Fruit fly (Drosophila melanogaster) whole organism, embryonic: Measurements from ENCODE around the gene Vha55.

ENCODE experiments used
- Antp ChIP-seq: fragments of 200-800 bp; sonication (Bioruptor generic); optimal IDR thresholded peaks from 3 replicates; lab custom pipeline; 2016; ENCODE audit warnings: missing biosample characterization, missing genetic modification characterization
- Asciz ChIP-seq: fragments of 200-800 bp; sonication (Bioruptor generic); optimal IDR thresholded peaks from 2 replicates; lab custom pipeline; 2017; ENCODE audit warnings: missing biosample characterization, mild to moderate bottlenecking, missing genetic modification characterization, missing genetic modification reagents
- Awh ChIP-seq: fragments of 200-800 bp; sonication (Bioruptor generic); IDR thresholded peaks from 2 replicates; pipeline ENCODE4, ENCODE4 v1.3.6; 2022; ENCODE audit warnings: missing biosample characterization, missing genetic modification characterization
- BtbVII ChIP-seq: fragments of 200-800 bp; sonication (Bioruptor generic); optimal IDR thresholded peaks from 3 replicates; lab custom pipeline; 2017; ENCODE audit warnings: missing biosample characterization, mild to moderate bottlenecking, missing genetic modification characterization
- CG10959 ChIP-seq: fragments of 200-800 bp; sonication (Bioruptor generic); IDR thresholded peaks from 2 replicates; pipeline ENCODE4 v1.3.6; 2022; ENCODE audit warnings: missing biosample characterization, missing genetic modification characterization
- CG11093 ChIP-seq: fragments of 200-800 bp; sonication (Bioruptor generic); IDR thresholded peaks from 3 replicates; pipeline ENCODE4 v1.3.6; 2022; ENCODE audit warnings: missing biosample characterization, missing genetic modification characterization
- CG13775 ChIP-seq: fragments of 200-800 bp; sonication (Bioruptor generic); optimal IDR thresholded peaks from 3 replicates; lab custom pipeline; 2017; ENCODE audit warnings: missing biosample characterization, mild to moderate bottlenecking, missing genetic modification characterization
- CG1529 ChIP-seq: fragments of 200-800 bp; sonication (Bioruptor generic); optimal IDR thresholded peaks from 3 replicates; lab custom pipeline; 2018; ENCODE audit warnings: missing biosample characterization, missing genetic modification characterization
- CG15514 ChIP-seq: fragments of 200-800 bp; sonication (Bioruptor generic); optimal IDR thresholded peaks from 3 replicates; lab custom pipeline; 2017; ENCODE audit warnings: missing biosample characterization, missing genetic modification characterization, mild to moderate bottlenecking, moderate library complexity, missing genetic modification reagents
- CG15601 ChIP-seq: fragments of 200-800 bp; sonication (Bioruptor generic); optimal IDR thresholded peaks from 3 replicates; lab custom pipeline; 2019; ENCODE audit warnings: missing biosample characterization, mild to moderate bottlenecking, missing genetic modification characterization, moderate library complexity
- CG17568 ChIP-seq: fragments of 200-800 bp; sonication (Bioruptor generic); optimal IDR thresholded peaks from 2 replicates; lab custom pipeline; 2018; ENCODE audit warnings: missing biosample characterization, mild to moderate bottlenecking, missing genetic modification characterization, moderate library complexity
- CG18262 ChIP-seq: fragments of 200-800 bp; optimal IDR thresholded peaks from 3 replicates; lab custom pipeline; 2019; ENCODE audit warnings: missing biosample characterization, mild to moderate bottlenecking, missing genetic modification characterization, moderate library complexity
- CG18764 ChIP-seq: fragments of 200-800 bp; sonication (Bioruptor generic); optimal IDR thresholded peaks from 3 replicates; lab custom pipeline; 2016; ENCODE audit warnings: missing biosample characterization, missing genetic modification characterization
- CG30020 ChIP-seq: fragments of 200-800 bp; optimal IDR thresholded peaks from 2 replicates; lab custom pipeline; 2019; ENCODE audit warnings: missing biosample characterization, mild to moderate bottlenecking, missing genetic modification characterization, moderate library complexity
- CG31224 ChIP-seq: fragments of 200-800 bp; sonication (Bioruptor generic); IDR thresholded peaks from 2 replicates; pipeline ENCODE4 v1.3.6; 2022; ENCODE audit warnings: missing biosample characterization, missing genetic modification characterization
- CG3838 ChIP-seq: fragments of 200-800 bp; sonication (Bioruptor generic); optimal IDR thresholded peaks from 3 replicates; lab custom pipeline; 2016; ENCODE audit warnings: missing biosample characterization, missing genetic modification characterization
- CG4360 ChIP-seq: fragments of 200-800 bp; sonication (Bioruptor generic); IDR thresholded peaks from 2 replicates; pipeline ENCODE4 v1.3.6; 2022; ENCODE audit warnings: missing biosample characterization, missing genetic modification characterization
- CG6683 ChIP-seq: fragments of 200-800 bp; sonication (Bioruptor generic); optimal IDR thresholded peaks from 2 replicates; lab custom pipeline; 2017; ENCODE audit warnings: missing biosample characterization, mild to moderate bottlenecking, missing genetic modification characterization, missing genetic modification reagents
- CG6765 ChIP-seq: fragments of 200-800 bp; sonication (Bioruptor generic); optimal IDR thresholded peaks from 3 replicates; lab custom pipeline; 2017; ENCODE audit warnings: missing biosample characterization, mild to moderate bottlenecking, missing genetic modification characterization
- CG6813 ChIP-seq: fragments of 200-800 bp; sonication (Bioruptor generic); optimal IDR thresholded peaks from 2 replicates; lab custom pipeline; 2017; ENCODE audit warnings: missing biosample characterization, missing genetic modification characterization, mild to moderate bottlenecking, moderate library complexity, missing genetic modification reagents
- CG7839 ChIP-seq: fragments of 200-800 bp; sonication (Bioruptor generic); optimal IDR thresholded peaks from 3 replicates; lab custom pipeline; 2018; ENCODE audit warnings: missing biosample characterization, mild to moderate bottlenecking, missing genetic modification characterization, moderate library complexity
- CG9797 ChIP-seq: fragments of 200-800 bp; sonication (Bioruptor generic); optimal IDR thresholded peaks from 3 replicates; lab custom pipeline; 2018; ENCODE audit warnings: missing biosample characterization, mild to moderate bottlenecking, missing genetic modification characterization
- CG9932 ChIP-seq: fragments of 200-800 bp; sonication (Bioruptor generic); IDR thresholded peaks from 2 replicates; pipeline ENCODE4 v1.3.6; 2022; ENCODE audit warnings: missing biosample characterization, missing genetic modification characterization
- E2f2 ChIP-seq: fragments of 200-800 bp; sonication (Bioruptor generic); IDR thresholded peaks from 2 replicates; pipeline ENCODE4 v1.3.6; 2022; ENCODE audit warnings: missing biosample characterization, missing genetic modification characterization
- Hey ChIP-seq: fragments of 200-800 bp; sonication (Bioruptor generic); optimal IDR thresholded peaks from 3 replicates; lab custom pipeline; 2018; ENCODE audit warnings: missing biosample characterization, mild to moderate bottlenecking, missing genetic modification characterization
- Lim3 ChIP-seq: fragments of 200-800 bp; sonication (Bioruptor generic); IDR thresholded peaks from 2 replicates; pipeline ENCODE4 v1.3.6; 2022; ENCODE audit warnings: missing biosample characterization, missing genetic modification characterization
- MBD-R2 ChIP-seq: fragments of 200-800 bp; sonication (Bioruptor generic); IDR thresholded peaks from 2 replicates; pipeline ENCODE4 v1.3.6; 2022; ENCODE audit warnings: missing biosample characterization, missing genetic modification characterization
- Neu2 ChIP-seq: fragments of 200-800 bp; sonication (Bioruptor generic); optimal IDR thresholded peaks from 3 replicates; lab custom pipeline; 2016; ENCODE audit warnings: missing biosample characterization, missing genetic modification characterization, borderline replicate concordance
- NfI ChIP-seq: fragments of 200-800 bp; sonication (Bioruptor generic); optimal IDR thresholded peaks from 3 replicates; lab custom pipeline; 2018; ENCODE audit warnings: missing biosample characterization, mild to moderate bottlenecking, missing genetic modification characterization, moderate library complexity
- Sry-δ ChIP-seq: fragments of 200-800 bp; sonication (Bioruptor generic); optimal IDR thresholded peaks from 2 replicates; lab custom pipeline; 2016; ENCODE audit warnings: missing biosample characterization, missing genetic modification characterization
- ato ChIP-seq: fragments of 200-800 bp; sonication (Bioruptor generic); IDR thresholded peaks from 2 replicates; pipeline ENCODE4 v1.3.6; 2022; ENCODE audit warnings: missing biosample characterization, missing genetic modification characterization; ENCODE audit not compliant: partially characterized antibody
- cas ChIP-seq: fragments of 200-800 bp; sonication (Bioruptor generic); IDR thresholded peaks from 2 replicates; pipeline ENCODE4 v1.3.6; 2022; ENCODE audit warnings: missing biosample characterization, missing genetic modification characterization
- cg ChIP-seq: fragments of 200-800 bp; sonication (Bioruptor generic); optimal IDR thresholded peaks from 3 replicates; lab custom pipeline; 2019; ENCODE audit warnings: missing biosample characterization, mild to moderate bottlenecking, missing genetic modification characterization, moderate library complexity
- dysf ChIP-seq: fragments of 200-800 bp; sonication (Bioruptor generic); IDR thresholded peaks from 3 replicates; pipeline ENCODE4 v1.3.6; 2022; ENCODE audit warnings: missing biosample characterization, missing genetic modification characterization
- exex ChIP-seq: fragments of 200-800 bp; sonication (Bioruptor generic); optimal IDR thresholded peaks from 4 replicates; lab custom pipeline; 2018; ENCODE audit warnings: missing biosample characterization, mild to moderate bottlenecking, missing genetic modification characterization, moderate library complexity
- eyg ChIP-seq: fragments of 200-800 bp; sonication (Bioruptor generic); optimal IDR thresholded peaks from 3 replicates; lab custom pipeline; 2016; ENCODE audit warnings: missing biosample characterization, missing genetic modification characterization
- gt ChIP-seq: fragments of 200-800 bp; sonication (Bioruptor generic); IDR thresholded peaks from 2 replicates; pipeline ENCODE4 v1.3.6; 2022; ENCODE audit warnings: missing biosample characterization, missing genetic modification characterization
- kah ChIP-seq: fragments of 200-800 bp; sonication (Bioruptor generic); optimal IDR thresholded peaks from 2 replicates; lab custom pipeline; 2018; ENCODE audit warnings: missing biosample characterization, mild to moderate bottlenecking, missing genetic modification characterization
- mld ChIP-seq: fragments of 200-800 bp; sonication (Bioruptor generic); IDR thresholded peaks from 3 replicates; pipeline ENCODE4 v1.3.6; 2022; ENCODE audit warnings: missing biosample characterization, missing genetic modification characterization; ENCODE audit not compliant: partially characterized antibody
- nom ChIP-seq: fragments of 200-800 bp; sonication (Bioruptor generic); optimal IDR thresholded peaks from 2 replicates; lab custom pipeline; 2017; ENCODE audit warnings: missing biosample characterization, missing genetic modification characterization, mild to moderate bottlenecking, moderate library complexity, missing genetic modification reagents
- pan ChIP-seq, 4 experiments: fragments of >200 bp in 3 of 4; fragments of 200-800 bp in 1 of 4; sonication (Bioruptor generic) in 1 of 4; optimal IDR thresholded peaks in 3 of 4; IDR thresholded peaks in 1 of 4; 2 replicates each; pipeline versions ENCODE4 v1.3.6 to Lab custom; 2017 to 2022; ENCODE audit warnings: missing biosample characterization in 2 of 4, missing genetic modification characterization in 2 of 4, mixed read lengths in 1 of 4
- pfk ChIP-seq: fragments of 200-800 bp; sonication (Bioruptor generic); optimal IDR thresholded peaks from 2 replicates; lab custom pipeline; 2018; ENCODE audit warnings: missing biosample characterization, mild to moderate bottlenecking, missing genetic modification characterization, moderate library complexity
- ro ChIP-seq: fragments of 200-800 bp; sonication (Bioruptor generic); IDR thresholded peaks from 2 replicates; pipeline ENCODE4 v1.3.6; 2022; ENCODE audit warnings: missing biosample characterization, missing genetic modification characterization
- shn ChIP-seq: fragments of 200-800 bp; sonication (Bioruptor generic); optimal IDR thresholded peaks from 3 replicates; lab custom pipeline; 2016; ENCODE audit warnings: missing biosample characterization, missing genetic modification characterization
- stc ChIP-seq: fragments of 200-800 bp; sonication (Bioruptor generic); IDR thresholded peaks from 2 replicates; pipeline ENCODE4 v1.3.6; 2022; ENCODE audit warnings: missing biosample characterization, missing genetic modification characterization
- tup ChIP-seq: fragments of 200-800 bp; sonication (Bioruptor generic); optimal IDR thresholded peaks from 2 replicates; lab custom pipeline; 2016; ENCODE audit warnings: missing biosample characterization, mild to moderate bottlenecking, missing genetic modification characterization, moderate library complexity
- vfl ChIP-seq: fragments of 200-800 bp; sonication (Bioruptor generic); optimal IDR thresholded peaks from 2 replicates; lab custom pipeline; 2016; ENCODE audit warnings: missing biosample characterization, missing genetic modification characterization
- wor ChIP-seq: fragments of 200-800 bp; sonication (Bioruptor generic); IDR thresholded peaks from 2 replicates; pipeline ENCODE4 v1.3.6; 2022; ENCODE audit warnings: missing biosample characterization, missing genetic modification characterization

Gene Vha55

DNA sequence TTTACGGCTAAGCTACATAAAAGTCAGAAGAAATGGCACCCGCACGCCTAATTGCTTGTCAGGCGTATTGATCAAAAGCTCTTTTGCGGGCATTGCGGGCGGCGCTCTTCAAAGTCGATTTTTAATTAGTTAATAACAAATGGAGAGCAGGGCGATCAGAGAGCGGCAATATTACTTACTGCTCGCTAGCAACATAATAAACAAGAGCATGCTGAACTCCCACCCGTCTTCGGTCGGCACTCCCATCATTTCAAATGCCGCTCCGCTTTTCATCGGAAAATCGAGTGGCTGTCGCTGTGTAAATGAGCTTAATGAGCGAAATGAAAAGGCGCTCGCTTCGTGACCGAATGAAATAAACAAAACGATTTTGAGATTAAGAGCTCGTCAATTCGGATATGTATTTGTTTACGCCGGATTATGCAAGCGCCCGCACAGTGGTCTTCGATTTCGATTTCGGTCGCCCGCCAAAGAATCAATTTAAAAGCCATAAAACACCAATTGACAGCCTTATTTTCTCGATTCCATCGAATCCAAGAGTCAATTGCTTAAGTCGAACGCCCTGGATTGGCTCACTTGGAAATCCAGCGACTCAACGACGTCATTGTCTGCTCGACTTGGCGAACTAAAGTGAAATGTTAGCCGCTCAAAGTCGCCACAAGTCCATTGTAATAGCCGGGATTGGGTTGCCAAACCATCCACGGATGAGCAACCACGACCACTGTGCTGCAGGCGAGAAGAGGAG lies 26.1 kb upstream of the Vha55 start (continued):
- TF ChIP-seq Antp (GFP tag; lab: Kevin White, UChicago) (peak; percentile 89), CG9797 (no peak), pan (optimal IDR thresholded peaks at IDR 0.05; lab: Kevin White, UChicago) (no peak), pan (GFP tag; optimal IDR thresholded peaks at IDR 0.05 in 1 of 2, IDR thresholded peaks at IDR 0.05 in 1 of 2) (peak in 1 of 2 experiments; percentile 73), CG4360 (GFP tag; lab: Robert Waterston, UW) (no peak), Asciz (GFP tag; lab: Kevin White, UChicago) (peak; percentile 84), CG18764 (peak; percentile 66), E2f2 (peak; percentile 57), CG10959 (GFP tag; lab: Robert Waterston, UW) (peak; percentile 40; the same call in 1 of the 2 replicates), Awh (GFP tag; lab: Robert Waterston, UW) (peak; percentile 73; the same call in 1 of the 2 replicates), eyg (GFP tag; lab: Kevin White, UChicago) (peak; percentile 68), CG9932 (GFP tag; lab: Robert Waterston, UW) (peak; percentile 76), CG31224 (GFP tag; lab: Robert Waterston, UW) (peak; percentile 70), CG11093 (GFP tag; lab: Robert Waterston, UW) (peak; percentile 81), nom (GFP tag; lab: Kevin White, UChicago) (no peak), tup (GFP tag; lab: Kevin White, UChicago) (peak; percentile 45), gt (GFP tag; lab: Robert Waterston, UW) (peak; percentile 72), CG6683 (no peak), ro (GFP tag; lab: Robert Waterston, UW) (peak; percentile 54; the same call in 1 of the 2 replicates), CG6813 (GFP tag; lab: Kevin White, UChicago) (peak; percentile 65), Lim3 (GFP tag; lab: Robert Waterston, UW) (peak; percentile 67), CG18262 (peak; percentile 82), NfI (GFP tag; lab: Kevin White, UChicago) (peak; percentile 87), CG17568 (GFP tag; lab: Kevin White, UChicago) (peak; percentile 54), cg (GFP tag; lab: Kevin White, UChicago) (no peak), CG15601 (tag; lab: Kevin White, UChicago) (peak; percentile 69), Sry-δ (peak; percentile 20), shn (GFP tag; lab: Kevin White, UChicago) (peak; percentile 81), CG30020 (tag; lab: Kevin White, UChicago) (no peak), dysf (GFP tag; lab: Robert Waterston, UW) (peak; percentile 93), mld (no peak), CG1529 (peak; percentile 83), wor (peak; percentile 92), Neu2 (GFP tag; lab: Kevin White, UChicago) (no peak), CG13775 (GFP tag; lab: Kevin White, UChicago) (peak; percentile 76), stc (peak; percentile 87), CG6765 (peak; percentile 4), ato (0 out of 2 replicates have a peak, but pooled peaks have one; percentile 13), pfk (no peak), CG3838 (GFP tag; lab: Kevin White, UChicago) (no peak), MBD-R2 (peak; percentile 33; the same call in 1 of the 2 replicates), CG15514 (GFP tag; lab: Kevin White, UChicago) (peak; percentile 18), CG7839 (peak; percentile 89), cas (GFP tag; lab: Robert Waterston, UW) (no peak), BtbVII (peak; percentile 62), kah (GFP tag; lab: Kevin White, UChicago) (peak; percentile 74), exex (tag; lab: Kevin White, UChicago) (peak; percentile 34), vfl (GFP tag; lab: Kevin White, UChicago) (peak; percentile 45), Hey (no peak)
